Fruit fly (Drosophila melanogaster) whole organism, prepupa: ENCODE measurements around the gene IntS9.

Source experiments
- Blimp-1 ChIP-seq: fragments of 200-800 bp; sonication (Bioruptor generic); optimal IDR thresholded peaks from 3 replicates; lab custom pipeline; 2017; ENCODE audit warnings: missing biosample characterization, missing genetic modification characterization, mild to moderate bottlenecking, moderate library complexity, missing genetic modification reagents
- CG10631 ChIP-seq: fragments of 200-800 bp; sonication (Bioruptor generic); optimal IDR thresholded peaks from 2 replicates; lab custom pipeline; 2016; ENCODE audit warnings: missing biosample characterization, missing genetic modification characterization
- CG10669 ChIP-seq: fragments of 200-800 bp; sonication (Bioruptor generic); optimal IDR thresholded peaks from 3 replicates; lab custom pipeline; 2018; ENCODE audit warnings: missing biosample characterization, mild to moderate bottlenecking, missing genetic modification characterization, moderate library complexity
- CG11294 ChIP-seq: fragments of 200-800 bp; sonication (Bioruptor generic); IDR thresholded peaks from 2 replicates; pipeline ENCODE4 v1.3.6; 2022; ENCODE audit warnings: missing biosample characterization, missing genetic modification characterization
- CG11902 ChIP-seq: fragments of 200-800 bp; sonication (Bioruptor generic); optimal IDR thresholded peaks from 3 replicates; lab custom pipeline; 2016; ENCODE audit warnings: missing biosample characterization, missing genetic modification characterization
- CG15336 ChIP-seq: fragments of 200-800 bp; sonication (Bioruptor generic); IDR thresholded peaks from 2 replicates; pipeline ENCODE4 v1.3.6; 2022; ENCODE audit warnings: missing biosample characterization, missing genetic modification characterization
- CG1621 ChIP-seq: fragments of 200-800 bp; sonication (Bioruptor generic); optimal IDR thresholded peaks from 3 replicates; lab custom pipeline; 2018; ENCODE audit warnings: missing biosample characterization, mild to moderate bottlenecking, missing genetic modification characterization
- CG3032 ChIP-seq: fragments of 200-800 bp; optimal IDR thresholded peaks from 2 replicates; lab custom pipeline; 2019; ENCODE audit warnings: missing biosample characterization, mild to moderate bottlenecking, missing genetic modification characterization, moderate library complexity
- CG32006 ChIP-seq: fragments of 200-800 bp; sonication (Bioruptor generic); optimal IDR thresholded peaks from 3 replicates; lab custom pipeline; 2017; ENCODE audit warnings: missing biosample characterization, mild to moderate bottlenecking, missing genetic modification characterization
- CG34406 ChIP-seq: fragments of 200-800 bp; sonication (Bioruptor generic); optimal IDR thresholded peaks from 3 replicates; lab custom pipeline; 2016; ENCODE audit warnings: missing biosample characterization, missing genetic modification characterization
- CG3919 ChIP-seq: fragments of 200-800 bp; sonication (Bioruptor generic); optimal IDR thresholded peaks from 3 replicates; lab custom pipeline; 2016; ENCODE audit warnings: missing biosample characterization, missing genetic modification characterization
- CG6163 ChIP-seq: fragments of 200-800 bp; sonication (Bioruptor generic); IDR thresholded peaks from 3 replicates; pipeline ENCODE4 v1.3.6; 2022; ENCODE audit warnings: missing biosample characterization, missing genetic modification characterization
- CG6276 ChIP-seq: fragments of 200-800 bp; sonication (Bioruptor generic); optimal IDR thresholded peaks from 2 replicates; lab custom pipeline; 2017; ENCODE audit warnings: missing biosample characterization, mild to moderate bottlenecking, missing genetic modification characterization
- CG6854 ChIP-seq: fragments of 200-800 bp; sonication (Bioruptor generic); optimal IDR thresholded peaks from 2 replicates; lab custom pipeline; 2017; ENCODE audit warnings: missing biosample characterization, mild to moderate bottlenecking, missing genetic modification characterization
- CG7368 ChIP-seq: fragments of 200-800 bp; sonication (Bioruptor generic); optimal IDR thresholded peaks from 3 replicates; lab custom pipeline; 2016; ENCODE audit warnings: missing biosample characterization, missing genetic modification characterization
- CG8319 ChIP-seq: fragments of 200-800 bp; sonication (Bioruptor generic); optimal IDR thresholded peaks from 3 replicates; lab custom pipeline; 2016; ENCODE audit warnings: missing biosample characterization, missing genetic modification characterization
- CG8632 ChIP-seq: fragments of 200-800 bp; sonication (Bioruptor generic); optimal IDR thresholded peaks from 3 replicates; lab custom pipeline; 2016; ENCODE audit warnings: missing biosample characterization, missing genetic modification characterization
- Eip75B ChIP-seq: fragments of 200-800 bp; sonication (Bioruptor generic); optimal IDR thresholded peaks from 3 replicates; lab custom pipeline; 2016; ENCODE audit warnings: missing biosample characterization, missing genetic modification characterization
- Eip78C ChIP-seq: fragments of 200-800 bp; sonication (Bioruptor generic); peaks from one replicate; lab custom pipeline; 2016; ENCODE audit warnings: missing biosample characterization, missing genetic modification characterization
- Eip93F ChIP-seq: fragments of 200-800 bp; sonication (Bioruptor generic); optimal IDR thresholded peaks from 2 replicates; lab custom pipeline; 2016; ENCODE audit warnings: missing biosample characterization, mild to moderate bottlenecking, missing genetic modification characterization
- Ets21C ChIP-seq: fragments of 200-800 bp; sonication (Bioruptor generic); optimal IDR thresholded peaks from 3 replicates; lab custom pipeline; 2016; ENCODE audit warnings: missing biosample characterization, missing genetic modification characterization
- Ets96B ChIP-seq: fragments of 200-800 bp; optimal IDR thresholded peaks from 2 replicates; lab custom pipeline; 2019; ENCODE audit warnings: missing biosample characterization, mild to moderate bottlenecking, missing genetic modification characterization, moderate library complexity
- Hr39 ChIP-seq: fragments of 200-800 bp; sonication (Bioruptor generic); optimal IDR thresholded peaks from 2 replicates; lab custom pipeline; 2016; ENCODE audit warnings: missing biosample characterization, missing genetic modification characterization
- Hr4 ChIP-seq: fragments of 200-800 bp; sonication (Bioruptor generic); optimal IDR thresholded peaks from 3 replicates; lab custom pipeline; 2016; ENCODE audit warnings: missing biosample characterization, missing genetic modification characterization
- Met ChIP-seq: fragments of 200-800 bp; sonication (Bioruptor generic); optimal IDR thresholded peaks from 3 replicates; lab custom pipeline; 2016; ENCODE audit warnings: missing biosample characterization, missing genetic modification characterization
- Sox102F ChIP-seq: fragments of 200-800 bp; sonication (Bioruptor generic); optimal IDR thresholded peaks from 2 replicates; lab custom pipeline; 2016; ENCODE audit warnings: missing biosample characterization, mild to moderate bottlenecking, missing genetic modification characterization
- Sox14 ChIP-seq: fragments of 200-800 bp; sonication (Bioruptor generic); optimal IDR thresholded peaks from 3 replicates; lab custom pipeline; 2016; ENCODE audit warnings: missing biosample characterization, missing genetic modification characterization
- Sox15 ChIP-seq: fragments of 200-800 bp; sonication (Bioruptor generic); optimal IDR thresholded peaks from 3 replicates; lab custom pipeline; 2016; ENCODE audit warnings: missing biosample characterization, missing genetic modification characterization
- eg ChIP-seq: fragments of 200-800 bp; sonication (Bioruptor generic); IDR thresholded peaks from 3 replicates; pipeline ENCODE4 v1.3.6; 2022; ENCODE audit warnings: missing biosample characterization, missing genetic modification characterization
- esn ChIP-seq: fragments of 200-800 bp; sonication (Bioruptor generic); optimal IDR thresholded peaks from 2 replicates; lab custom pipeline; 2016; ENCODE audit warnings: missing biosample characterization, mild to moderate bottlenecking, missing genetic modification characterization, moderate library complexity
- fkh ChIP-seq: fragments of 200-800 bp; sonication (Bioruptor generic); optimal IDR thresholded peaks from 3 replicates; lab custom pipeline; 2017; ENCODE audit warnings: missing biosample characterization, mild to moderate bottlenecking, missing genetic modification characterization, moderate library complexity
- lz ChIP-seq: fragments of 200-800 bp; sonication (Bioruptor generic); optimal IDR thresholded peaks from 3 replicates; lab custom pipeline; 2016; ENCODE audit warnings: missing biosample characterization, missing genetic modification characterization
- net ChIP-seq: fragments of 200-800 bp; sonication (Bioruptor generic); optimal IDR thresholded peaks from 3 replicates; lab custom pipeline; 2016; ENCODE audit warnings: missing biosample characterization, missing genetic modification characterization
- salr ChIP-seq, 2 experiments: fragments of 200-800 bp; sonication (Bioruptor generic); optimal IDR thresholded peaks; 3 replicates each; lab custom pipeline; 2016 to 2018; ENCODE audit warnings: missing biosample characterization in 2 of 2, missing genetic modification characterization in 2 of 2, mild to moderate bottlenecking in 1 of 2
- spab ChIP-seq: fragments of 200-800 bp; sonication (Bioruptor generic); optimal IDR thresholded peaks from 2 replicates; lab custom pipeline; 2017; ENCODE audit warnings: missing biosample characterization, mild to moderate bottlenecking, missing genetic modification characterization, missing genetic modification reagents
- ss ChIP-seq, 2 experiments: fragments of 200-800 bp; sonication (Bioruptor generic); optimal IDR thresholded peaks; 2 replicates in 1 of 2; 3 replicates in 1 of 2; lab custom pipeline; 2017 to 2018; ENCODE audit warnings: mild to moderate bottlenecking in 2 of 2, missing biosample characterization in 2 of 2, missing genetic modification characterization in 2 of 2, moderate library complexity in 1 of 2
- svp ChIP-seq: fragments of 200-800 bp; sonication (Bioruptor generic); peaks from one replicate; lab custom pipeline; 2016; ENCODE audit warnings: missing biosample characterization, missing genetic modification characterization
- topi ChIP-seq: fragments of 200-800 bp; sonication (Bioruptor generic); optimal IDR thresholded peaks from 3 replicates; lab custom pipeline; 2016; ENCODE audit warnings: missing biosample characterization, missing genetic modification characterization
- vri ChIP-seq: fragments of 200-800 bp; sonication (Bioruptor generic); optimal IDR thresholded peaks from 3 replicates; lab custom pipeline; 2016; ENCODE audit warnings: missing biosample characterization, mild to moderate bottlenecking, missing genetic modification characterization

IntS9 gene

DNA sequence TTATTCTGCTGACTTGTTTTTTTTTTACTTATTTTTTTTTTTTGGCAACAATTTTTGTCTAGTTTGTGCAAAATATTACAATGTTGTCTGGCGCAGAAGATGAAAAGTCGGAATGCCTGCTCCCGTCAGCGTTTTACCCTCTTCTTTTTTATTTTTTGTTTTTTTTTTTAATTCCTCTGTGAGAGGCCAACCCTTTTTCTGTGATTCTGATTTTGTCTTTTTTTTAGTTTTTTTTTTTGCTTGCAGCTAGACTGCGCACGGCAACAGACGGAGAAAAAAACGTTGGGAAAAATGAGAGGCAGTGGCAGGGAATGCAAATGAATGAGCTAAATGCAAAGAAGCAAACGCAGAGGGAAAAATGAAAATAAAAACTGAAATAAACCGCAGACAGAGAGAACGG is 47.7 kb upstream of the IntS9 start (continued):
- TF ChIP-seq Eip75B (GFP tag; lab: Kevin White, UChicago) (no peak), CG15336 (peak; percentile 44; the same call in 1 of the 2 replicates), CG7368 (no peak), Sox14 (no peak), Met (no peak), CG8319 (GFP tag; lab: Kevin White, UChicago) (no peak), Sox102F (no peak)
- TF ChIP-seq, all 60 proteins: peak for 17

DNA sequence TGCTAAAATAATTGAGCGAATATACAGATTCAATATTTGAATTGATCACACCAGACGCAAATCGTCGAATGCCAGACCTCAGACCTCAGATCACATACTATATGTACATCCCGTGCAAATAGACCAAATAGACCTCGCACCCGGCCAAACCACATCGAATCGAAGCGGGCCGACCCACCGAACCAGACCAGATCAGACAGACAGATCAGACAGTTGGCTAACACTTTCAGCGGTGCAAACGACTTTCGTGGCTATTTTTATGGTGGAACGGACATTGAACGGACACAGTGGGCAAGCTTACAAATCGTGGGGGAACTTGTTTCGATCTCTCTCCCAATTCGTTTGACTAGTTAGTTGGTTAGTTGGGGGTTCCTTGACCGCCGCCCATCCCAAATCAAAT is 46.3 kb upstream of the IntS9 start:
- no peak for TF ChIP-seq ss (GFP tag; optimal IDR thresholded peaks at IDR 0.05; lab: Kevin White, UChicago)
- TF ChIP-seq CG32006 (GFP tag; lab: Kevin White, UChicago): peak; percentile 19
- 0 out of 2 replicates have a peak, but pooled peaks have one; percentile 21 for TF ChIP-seq CG15336

DNA sequence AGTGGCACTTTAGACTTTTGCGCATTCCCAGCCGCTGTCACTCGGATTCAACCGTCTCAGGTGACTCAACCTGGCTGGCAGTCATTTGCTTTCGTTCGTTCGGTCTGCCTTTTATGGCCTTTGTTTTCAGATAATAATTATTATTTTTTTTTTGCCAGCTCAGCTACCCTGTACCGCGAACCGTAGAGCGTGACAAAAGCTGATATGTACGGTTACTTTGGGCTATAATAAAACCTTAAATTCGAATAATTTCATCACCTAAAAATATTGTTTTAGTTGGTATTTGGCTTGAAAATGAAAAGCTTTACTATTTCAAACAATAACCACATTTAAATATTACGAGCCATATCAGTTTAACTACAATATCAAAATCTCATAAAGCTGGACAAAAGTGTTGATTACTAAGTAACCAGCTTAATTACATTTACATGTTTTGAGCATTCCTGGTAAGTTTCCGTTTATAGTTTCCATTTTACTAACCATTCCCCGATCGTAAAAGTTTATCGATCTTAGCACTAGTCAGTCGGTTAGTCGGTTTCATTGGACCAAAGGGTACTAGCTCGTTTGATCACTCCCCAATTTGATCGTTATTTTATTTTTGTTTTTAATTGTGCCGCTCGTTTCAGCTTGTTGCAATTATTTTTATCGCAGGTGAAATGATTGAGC is 45.6 kb upstream of the IntS9 start:
- peak; percentile 8 for TF ChIP-seq topi (GFP tag; lab: Kevin White, UChicago)
- peak; percentile 71 for TF ChIP-seq svp (GFP tag; lab: Kevin White, UChicago)
- TF ChIP-seq esn (GFP tag; lab: Kevin White, UChicago): peak; percentile 18
- TF ChIP-seq CG3919 (GFP tag; lab: Kevin White, UChicago): no peak
- TF ChIP-seq Met: peak; percentile 21
- TF ChIP-seq net: no peak
- no peak for TF ChIP-seq eg (GFP tag; lab: Robert Waterston, UW)
- TF ChIP-seq CG1621: no peak
- TF ChIP-seq Sox102F: peak; percentile 15
- peak; percentile 6 for TF ChIP-seq vri (GFP tag; lab: Kevin White, UChicago)
- peak; percentile 72 for TF ChIP-seq Eip78C
- peak; percentile 20 for TF ChIP-seq Eip93F (GFP tag; lab: Kevin White, UChicago)
- no peak for TF ChIP-seq Hr4 (GFP tag; lab: Kevin White, UChicago)
- peak; percentile 43 for TF ChIP-seq Sox14
- TF ChIP-seq CG10669 (GFP tag; lab: Kevin White, UChicago): no peak
- no peak for TF ChIP-seq CG10631 (GFP tag; lab: Kevin White, UChicago)

DNA sequence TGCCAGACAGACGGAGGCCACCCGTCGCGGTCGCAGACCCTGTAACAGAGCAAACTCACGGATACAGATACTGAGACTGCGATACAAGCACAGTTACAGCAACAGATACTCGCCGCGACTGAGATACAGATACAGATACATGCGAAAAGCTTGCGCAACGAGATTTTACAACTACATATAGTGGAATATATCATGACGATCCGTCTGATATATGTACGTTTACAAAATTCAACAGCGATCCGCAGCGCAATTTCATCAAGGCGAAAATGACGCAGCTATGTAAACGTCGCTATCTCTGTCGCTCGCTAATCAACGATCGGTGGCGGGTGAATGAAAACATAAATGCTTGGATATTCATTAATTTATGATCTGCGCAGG is 44.7 kb upstream of the IntS9 start:
- TF ChIP-seq CG8319 (GFP tag; lab: Kevin White, UChicago) (no peak), CG15336 (no peak), Sox14 (no peak), lz (no peak), Blimp-1 (GFP tag; lab: Kevin White, UChicago) (no peak), vri (GFP tag; lab: Kevin White, UChicago) (peak; percentile 57), svp (GFP tag; lab: Kevin White, UChicago) (no peak), CG6163 (GFP tag; lab: Robert Waterston, UW) (0 out of 3 replicates have a peak, but pooled peaks have one; percentile 33), Ets21C (GFP tag; lab: Kevin White, UChicago) (no peak), CG11902 (GFP tag; lab: Kevin White, UChicago) (no peak), CG8632 (GFP tag; lab: Kevin White, UChicago) (no peak), topi (GFP tag; lab: Kevin White, UChicago) (no peak), Eip78C (peak; percentile 15), Sox15 (GFP tag; lab: Kevin White, UChicago) (no peak), salr (GFP tag; optimal IDR thresholded peaks at IDR 0.05; lab: Kevin White, UChicago) (no peak), CG6276 (GFP tag; lab: Kevin White, UChicago) (no peak), Eip75B (GFP tag; lab: Kevin White, UChicago) (no peak), Ets96B (no peak), CG3032 (tag; lab: Kevin White, UChicago) (no peak), CG6854 (GFP tag; lab: Kevin White, UChicago) (no peak), spab (GFP tag; lab: Kevin White, UChicago) (no peak), CG34406 (GFP tag; lab: Kevin White, UChicago) (no peak), Eip93F (GFP tag; lab: Kevin White, UChicago) (no peak), fkh (peak; percentile 59), Hr39 (GFP tag; lab: Kevin White, UChicago) (no peak), CG11294 (GFP tag; lab: Robert Waterston, UW) (0 out of 2 replicates have a peak, but pooled peaks have one; percentile 5)
